Fruit fly (Drosophila melanogaster) whole organism, embryonic: ENCODE measurements around the gene CG4438.

Experiments
- ATbp ChIP-seq: fragments of 200-800 bp; sonication (Bioruptor generic); optimal IDR thresholded peaks from 2 replicates; lab custom pipeline; 2017; ENCODE audit warnings: missing biosample characterization, mild to moderate bottlenecking, missing genetic modification characterization, missing genetic modification reagents
- Adf1 ChIP-seq: fragments of 200-800 bp; sonication (Bioruptor generic); IDR thresholded peaks from 2 replicates; pipeline ENCODE4 v1.3.6; 2022; ENCODE audit warnings: missing biosample characterization, missing genetic modification characterization
- CG10274 ChIP-seq: fragments of 200-800 bp; sonication (Bioruptor generic); optimal IDR thresholded peaks from 3 replicates; lab custom pipeline; 2017; ENCODE audit warnings: missing biosample characterization, mild to moderate bottlenecking, missing genetic modification characterization
- CG10543 ChIP-seq: fragments of 200-800 bp; sonication (Bioruptor generic); optimal IDR thresholded peaks from 3 replicates; lab custom pipeline; 2017; ENCODE audit warnings: missing biosample characterization, mild to moderate bottlenecking, missing genetic modification characterization, moderate library complexity
- CG10959 ChIP-seq: fragments of 200-800 bp; sonication (Bioruptor generic); IDR thresholded peaks from 2 replicates; pipeline ENCODE4 v1.3.6; 2022; ENCODE audit warnings: missing biosample characterization, missing genetic modification characterization
- CG12219 ChIP-seq: fragments of 200-800 bp; sonication (Bioruptor generic); optimal IDR thresholded peaks from 3 replicates; lab custom pipeline; 2018; ENCODE audit warnings: missing biosample characterization, mild to moderate bottlenecking, missing genetic modification characterization
- CG12236 ChIP-seq: fragments of 200-800 bp; sonication (Bioruptor generic); optimal IDR thresholded peaks from 2 replicates; lab custom pipeline; 2016; ENCODE audit warnings: missing biosample characterization, missing genetic modification characterization
- CG12659 ChIP-seq: fragments of 200-800 bp; sonication (Bioruptor generic); optimal IDR thresholded peaks from 3 replicates; lab custom pipeline; 2017; ENCODE audit warnings: mild to moderate bottlenecking, missing biosample characterization, missing genetic modification reagents, missing genetic modification characterization
- CG12942 ChIP-seq: fragments of 200-800 bp; sonication (Bioruptor generic); optimal IDR thresholded peaks from 3 replicates; lab custom pipeline; 2016; ENCODE audit warnings: missing biosample characterization, missing genetic modification characterization
- CG14860 ChIP-seq: fragments of 200-800 bp; sonication (Bioruptor generic); IDR thresholded peaks from 3 replicates; pipeline ENCODE4 v1.3.6; 2022; ENCODE audit warnings: missing biosample characterization, missing genetic modification characterization; ENCODE audit not compliant: partially characterized antibody
- CG15479 ChIP-seq: fragments of 200-800 bp; sonication (Bioruptor generic); optimal IDR thresholded peaks from 3 replicates; lab custom pipeline; 2019; ENCODE audit warnings: missing biosample characterization, mild to moderate bottlenecking, missing genetic modification characterization, moderate library complexity
- CG1602 ChIP-seq: fragments of 200-800 bp; sonication (Bioruptor generic); optimal IDR thresholded peaks from 3 replicates; lab custom pipeline; 2016; ENCODE audit warnings: missing biosample characterization, missing genetic modification characterization
- CG1603 ChIP-seq: fragments of 200-800 bp; sonication (Bioruptor generic); optimal IDR thresholded peaks from 2 replicates; lab custom pipeline; 2019; ENCODE audit warnings: missing biosample characterization, mild to moderate bottlenecking, missing genetic modification characterization, moderate library complexity
- CG18262 ChIP-seq: fragments of 200-800 bp; optimal IDR thresholded peaks from 3 replicates; lab custom pipeline; 2019; ENCODE audit warnings: missing biosample characterization, mild to moderate bottlenecking, missing genetic modification characterization, moderate library complexity
- CG31365 ChIP-seq: fragments of 200-800 bp; sonication (Bioruptor generic); optimal IDR thresholded peaks from 2 replicates; lab custom pipeline; 2018; ENCODE audit warnings: missing biosample characterization, mild to moderate bottlenecking, missing genetic modification characterization
- CG3163 ChIP-seq: fragments of 200-800 bp; sonication (Bioruptor generic); optimal IDR thresholded peaks from 3 replicates; lab custom pipeline; 2016; ENCODE audit warnings: missing biosample characterization, missing genetic modification characterization
- CG32532 ChIP-seq: fragments of 200-800 bp; sonication (Bioruptor generic); IDR thresholded peaks from 2 replicates; pipeline ENCODE4 v1.3.6; 2022; ENCODE audit warnings: missing biosample characterization, missing genetic modification characterization
- CG3847 ChIP-seq: fragments of 200-800 bp; sonication (Bioruptor generic); IDR thresholded peaks from 2 replicates; pipeline ENCODE4 v1.3.6; 2022; ENCODE audit warnings: missing biosample characterization, missing genetic modification characterization
- CG5180 ChIP-seq: fragments of 200-800 bp; sonication (Bioruptor generic); optimal IDR thresholded peaks from 3 replicates; lab custom pipeline; 2017; ENCODE audit warnings: missing biosample characterization, missing genetic modification characterization, mild to moderate bottlenecking, moderate library complexity, missing genetic modification reagents
- CG8765 ChIP-seq: fragments of 200-800 bp; sonication (Bioruptor generic); IDR thresholded peaks from 2 replicates; pipeline ENCODE4 v1.3.6; 2022; ENCODE audit warnings: missing biosample characterization, missing genetic modification characterization
- CG8924 ChIP-seq: fragments of 200-800 bp; optimal IDR thresholded peaks from 3 replicates; lab custom pipeline; 2019; ENCODE audit warnings: missing biosample characterization, mild to moderate bottlenecking, missing genetic modification characterization, moderate library complexity
- CG9797 ChIP-seq: fragments of 200-800 bp; sonication (Bioruptor generic); optimal IDR thresholded peaks from 3 replicates; lab custom pipeline; 2018; ENCODE audit warnings: missing biosample characterization, mild to moderate bottlenecking, missing genetic modification characterization
- Doc2 ChIP-seq: fragments of 200-800 bp; sonication (Bioruptor generic); IDR thresholded peaks from 2 replicates; pipeline ENCODE4 v1.3.6; 2022; ENCODE audit warnings: missing biosample characterization, missing genetic modification characterization
- E2f1 ChIP-seq: fragments of 200-800 bp; sonication (Bioruptor generic); IDR thresholded peaks from 2 replicates; pipeline ENCODE4 v1.3.6; 2022; ENCODE audit warnings: missing biosample characterization, missing genetic modification characterization
- Ets97D ChIP-seq: fragments of 200-800 bp; sonication (Bioruptor generic); optimal IDR thresholded peaks from 3 replicates; lab custom pipeline; 2016; ENCODE audit warnings: missing biosample characterization, missing genetic modification characterization
- Hmr ChIP-seq: fragments of 200-800 bp; sonication (Bioruptor generic); optimal IDR thresholded peaks from 3 replicates; lab custom pipeline; 2017; ENCODE audit warnings: mild to moderate bottlenecking, missing biosample characterization, missing genetic modification reagents, missing genetic modification characterization
- MESR4 ChIP-seq: fragments of 200-800 bp; sonication (Bioruptor generic); optimal IDR thresholded peaks from 2 replicates; lab custom pipeline; 2018; ENCODE audit warnings: missing biosample characterization, mild to moderate bottlenecking, missing genetic modification characterization, moderate library complexity
- Mad ChIP-seq: fragments of 200-800 bp; sonication (Bioruptor generic); optimal IDR thresholded peaks from 2 replicates; lab custom pipeline; 2016; ENCODE audit warnings: missing biosample characterization, missing genetic modification characterization
- Myb ChIP-seq: fragments of 200-800 bp; sonication (Bioruptor generic); optimal IDR thresholded peaks from 2 replicates; lab custom pipeline; 2016; ENCODE audit warnings: missing biosample characterization, missing genetic modification characterization
- NC2β ChIP-seq: fragments of 200-800 bp; sonication (Bioruptor generic); optimal IDR thresholded peaks from 2 replicates; lab custom pipeline; 2016; ENCODE audit warnings: missing biosample characterization, missing genetic modification characterization
- Pdp1 ChIP-seq, 2 experiments: fragments of 200-800 bp; sonication (Bioruptor generic); optimal IDR thresholded peaks; 3 replicates each; lab custom pipeline; 2016; ENCODE audit warnings: missing biosample characterization in 2 of 2, missing genetic modification characterization in 2 of 2, mild to moderate bottlenecking in 1 of 2, moderate library complexity in 1 of 2
- Ssrp ChIP-seq: fragments of 200-800 bp; sonication (Bioruptor generic); optimal IDR thresholded peaks from 2 replicates; lab custom pipeline; 2018; ENCODE audit warnings: missing biosample characterization, mild to moderate bottlenecking, missing genetic modification characterization, moderate library complexity
- dmrt99B ChIP-seq: fragments of 200-800 bp; sonication (Bioruptor generic); optimal IDR thresholded peaks from 2 replicates; lab custom pipeline; 2018; ENCODE audit warnings: missing biosample characterization, mild to moderate bottlenecking, missing genetic modification characterization, moderate library complexity
- fu2 ChIP-seq: fragments of 200-800 bp; sonication (Bioruptor generic); optimal IDR thresholded peaks from 2 replicates; lab custom pipeline; 2016; ENCODE audit warnings: missing biosample characterization, missing genetic modification characterization
- gcm2 ChIP-seq: fragments of 200-800 bp; sonication (Bioruptor generic); optimal IDR thresholded peaks from 2 replicates; lab custom pipeline; 2016; ENCODE audit warnings: missing biosample characterization, missing genetic modification characterization
- h ChIP-seq: fragments of >200 bp; optimal IDR thresholded peaks from 2 replicates; lab custom pipeline; 2017
- insv ChIP-seq, 2 experiments: fragments of 200-800 bp; sonication (Bioruptor generic); optimal IDR thresholded peaks; 3 replicates each; lab custom pipeline; 2016 to 2018; ENCODE audit warnings: missing biosample characterization in 2 of 2, missing genetic modification characterization in 2 of 2
- otp ChIP-seq: fragments of 200-800 bp; sonication (Bioruptor generic); IDR thresholded peaks from 3 replicates; pipeline ENCODE4, ENCODE4 v1.3.6; 2022; ENCODE audit warnings: missing biosample characterization, missing genetic modification characterization
- p53 ChIP-seq: fragments of 200-800 bp; sonication (Bioruptor generic); optimal IDR thresholded peaks from 2 replicates; lab custom pipeline; 2016; ENCODE audit warnings: missing biosample characterization, missing genetic modification characterization
- peb ChIP-seq: fragments of 200-800 bp; sonication (Bioruptor generic); IDR thresholded peaks from 2 replicates; pipeline ENCODE4 v1.3.6; 2022; ENCODE audit warnings: missing biosample characterization, missing genetic modification characterization
- pnt ChIP-seq: fragments of 200-800 bp; sonication (Bioruptor generic); optimal IDR thresholded peaks from 3 replicates; lab custom pipeline; 2016; ENCODE audit warnings: missing biosample characterization, missing genetic modification characterization
- psq ChIP-seq: fragments of 200-800 bp; sonication (Bioruptor generic); optimal IDR thresholded peaks from 2 replicates; lab custom pipeline; 2017; ENCODE audit warnings: missing biosample characterization, missing genetic modification characterization
- salm ChIP-seq: fragments of 200-800 bp; sonication (Bioruptor generic); optimal IDR thresholded peaks from 2 replicates; lab custom pipeline; 2018; ENCODE audit warnings: missing biosample characterization, mild to moderate bottlenecking, missing genetic modification characterization
- sisA ChIP-seq: fragments of 200-800 bp; sonication (Bioruptor generic); IDR thresholded peaks from 2 replicates; pipeline ENCODE4 v1.3.6; 2022; ENCODE audit warnings: missing biosample characterization, missing genetic modification characterization
- stc ChIP-seq: fragments of 200-800 bp; sonication (Bioruptor generic); IDR thresholded peaks from 2 replicates; pipeline ENCODE4 v1.3.6; 2022; ENCODE audit warnings: missing biosample characterization, missing genetic modification characterization
- ttk ChIP-seq: fragments of 200-800 bp; sonication (Bioruptor generic); IDR thresholded peaks from 2 replicates; pipeline ENCODE4 v2.1.2; 2022; ENCODE audit warnings: missing biosample characterization, missing genetic modification characterization
- tup ChIP-seq: fragments of 200-800 bp; sonication (Bioruptor generic); optimal IDR thresholded peaks from 2 replicates; lab custom pipeline; 2016; ENCODE audit warnings: missing biosample characterization, mild to moderate bottlenecking, missing genetic modification characterization, moderate library complexity
- vfl ChIP-seq: fragments of 200-800 bp; sonication (Bioruptor generic); optimal IDR thresholded peaks from 2 replicates; lab custom pipeline; 2016; ENCODE audit warnings: missing biosample characterization, missing genetic modification characterization
- vvl ChIP-seq: fragments of 200-800 bp; sonication (Bioruptor generic); IDR thresholded peaks from 2 replicates; pipeline ENCODE4 v1.3.6; 2022; ENCODE audit warnings: missing biosample characterization, missing genetic modification characterization
- zfh1 ChIP-seq: fragments of 200-800 bp; sonication (Bioruptor generic); IDR thresholded peaks from 3 replicates; pipeline ENCODE4 v1.3.6; 2022; ENCODE audit warnings: missing biosample characterization, missing genetic modification characterization
- zfh2 ChIP-seq: fragments of 200-800 bp; sonication (Bioruptor generic); optimal IDR thresholded peaks from 2 replicates; lab custom pipeline; 2016; ENCODE audit warnings: missing biosample characterization, missing genetic modification characterization

The CG4438 gene

DNA sequence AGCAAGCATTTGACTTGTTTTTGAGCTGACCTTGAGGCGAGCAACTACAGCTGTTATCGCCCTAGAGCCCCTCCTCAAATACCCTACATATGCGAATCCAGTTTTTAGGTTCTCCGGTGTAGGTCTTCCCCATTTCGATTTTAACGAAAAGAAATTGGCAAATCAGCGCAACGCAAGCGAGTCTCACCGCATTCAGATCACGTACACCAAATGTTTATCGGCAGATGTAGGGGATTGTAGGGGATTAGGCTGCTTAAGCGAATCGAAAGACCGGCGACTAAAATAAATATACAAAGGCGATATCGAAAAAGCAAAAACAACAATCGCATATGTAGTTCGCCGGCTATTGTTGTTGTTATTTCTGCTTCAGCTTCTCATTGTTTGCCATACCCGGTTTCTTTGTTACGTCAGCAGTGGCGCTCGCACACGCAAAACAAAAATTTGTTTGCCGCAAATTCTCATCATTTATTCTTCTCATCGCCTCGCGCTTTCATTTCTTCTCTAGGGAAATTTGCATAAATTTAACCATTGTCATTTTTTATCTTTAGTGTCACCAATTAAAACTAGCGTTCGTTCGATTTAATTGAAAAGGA lies 9.7 kb downstream of the CG4438 start (continued):
- TF ChIP-seq CG5180 (GFP tag; lab: Kevin White, UChicago) (no peak), vvl (peak; percentile 74), CG32532 (GFP tag; lab: Robert Waterston, UW) (peak; percentile 85), NC2β (GFP tag; lab: Kevin White, UChicago) (peak; percentile 29), CG3163 (peak; percentile 18), CG12219 (GFP tag; lab: Kevin White, UChicago) (peak; percentile 21), CG18262 (peak; percentile 20), E2f1 (GFP tag; lab: Robert Waterston, UW) (peak; percentile 69), CG31365 (peak; percentile 48), vfl (peak; percentile 81), salm (no peak), Doc2 (GFP tag; lab: Robert Waterston, UW) (no peak), CG1602 (GFP tag; lab: Kevin White, UChicago) (peak; percentile 34), CG1603 (tag; lab: Kevin White, UChicago) (peak; percentile 63), CG12659 (GFP tag; lab: Kevin White, UChicago) (peak; percentile 60), CG12236 (GFP tag; lab: Kevin White, UChicago) (no peak), Adf1 (GFP tag; lab: Robert Waterston, UW) (peak; percentile 19), CG12942 (GFP tag; lab: Kevin White, UChicago) (peak; percentile 59), CG10959 (GFP tag; lab: Robert Waterston, UW) (no peak), stc (GFP tag; lab: Robert Waterston, UW) (peak; percentile 39; the same call in 1 of the 2 replicates), Hmr (GFP tag; lab: Kevin White, UChicago) (peak; percentile 81), Ssrp (no peak), Mad (GFP tag; lab: Kevin White, UChicago) (peak; percentile 46), Pdp1 (GFP tag; optimal IDR thresholded peaks at IDR 0.05; lab: Kevin White, UChicago) (peak; percentile 63 to 91), psq (peak; percentile 28), otp (peak; percentile 64; the same call in 1 of the 3 replicates), MESR4 (GFP tag; lab: Kevin White, UChicago) (no peak), sisA (peak; percentile 42), Myb (peak; percentile 71), pnt (peak; percentile 54), CG8924 (tag; lab: Kevin White, UChicago) (peak; percentile 51), CG14860 (no peak), tup (peak; percentile 34), dmrt99B (tag; lab: Kevin White, UChicago) (peak; percentile 66), CG9797 (GFP tag; lab: Kevin White, UChicago) (no peak), ttk (GFP tag; lab: Robert Waterston, UW) (0 out of 2 replicates have a peak, but pooled peaks have one; percentile 16), h (no peak), gcm2 (GFP tag; lab: Kevin White, UChicago) (peak; percentile 27), insv (GFP tag; optimal IDR thresholded peaks at IDR 0.05; lab: Kevin White, UChicago) (no peak), zfh2 (GFP tag; lab: Kevin White, UChicago) (peak; percentile 92), CG10274 (GFP tag; lab: Kevin White, UChicago) (peak; percentile 100), CG10543 (GFP tag; lab: Kevin White, UChicago) (peak; percentile 47), ATbp (peak; percentile 13), CG15479 (peak; percentile 32), p53 (GFP tag; lab: Kevin White, UChicago) (peak; percentile 66), zfh1 (GFP tag; lab: Robert Waterston, UW) (peak; percentile 58; the same call in 2 of the 3 replicates), Ets97D (GFP tag; lab: Kevin White, UChicago) (peak; percentile 27), peb (GFP tag; lab: Robert Waterston, UW) (0 out of 2 replicates have a peak, but pooled peaks have one; percentile 7), fu2 (GFP tag; lab: Kevin White, UChicago) (peak; percentile 84), CG3847 (GFP tag; lab: Robert Waterston, UW) (peak; percentile 75), CG8765 (no peak)
